Fruit fly (Drosophila melanogaster) whole organism, embryonic: ENCODE measurements around the gene stv.

Experiments used
- CG10462 ChIP-seq: fragments of 200-800 bp; sonication (Bioruptor generic); optimal IDR thresholded peaks from 2 replicates; lab custom pipeline; 2016; ENCODE audit warnings: missing biosample characterization, missing genetic modification characterization
- CG13287 ChIP-seq: fragments of 200-800 bp; sonication (Bioruptor generic); IDR thresholded peaks from 2 replicates; pipeline ENCODE4 v1.3.6; 2022; ENCODE audit warnings: missing biosample characterization, missing genetic modification characterization; ENCODE audit not compliant: partially characterized antibody
- CG13296 ChIP-seq: fragments of 200-800 bp; sonication (Bioruptor generic); optimal IDR thresholded peaks from 3 replicates; lab custom pipeline; 2018; ENCODE audit warnings: missing biosample characterization, mild to moderate bottlenecking, missing genetic modification characterization
- CG15011 ChIP-seq: fragments of 200-800 bp; sonication (Bioruptor generic); optimal IDR thresholded peaks from 3 replicates; lab custom pipeline; 2018; ENCODE audit warnings: missing biosample characterization, mild to moderate bottlenecking, missing genetic modification characterization
- CG1529 ChIP-seq: fragments of 200-800 bp; sonication (Bioruptor generic); optimal IDR thresholded peaks from 3 replicates; lab custom pipeline; 2018; ENCODE audit warnings: missing biosample characterization, missing genetic modification characterization
- CG16813 ChIP-seq: fragments of 200-800 bp; sonication (Bioruptor generic); IDR thresholded peaks from 3 replicates; pipeline ENCODE4 v1.3.6; 2022; ENCODE audit warnings: missing biosample characterization, missing genetic modification characterization; ENCODE audit not compliant: partially characterized antibody
- CG17912 ChIP-seq: fragments of 200-800 bp; sonication (Bioruptor generic); optimal IDR thresholded peaks from 2 replicates; lab custom pipeline; 2018; ENCODE audit warnings: missing biosample characterization, mild to moderate bottlenecking, missing genetic modification characterization
- CG31441 ChIP-seq: fragments of 200-800 bp; sonication (Bioruptor generic); IDR thresholded peaks from 2 replicates; pipeline ENCODE4 v1.3.6; 2022; ENCODE audit warnings: missing biosample characterization, missing genetic modification characterization
- CG3838 ChIP-seq: fragments of 200-800 bp; sonication (Bioruptor generic); optimal IDR thresholded peaks from 3 replicates; lab custom pipeline; 2016; ENCODE audit warnings: missing biosample characterization, missing genetic modification characterization
- CG4424 ChIP-seq: fragments of 200-800 bp; sonication (Bioruptor generic); optimal IDR thresholded peaks from 3 replicates; lab custom pipeline; 2016; ENCODE audit warnings: missing biosample characterization, missing genetic modification characterization
- CG7839 ChIP-seq: fragments of 200-800 bp; sonication (Bioruptor generic); optimal IDR thresholded peaks from 3 replicates; lab custom pipeline; 2018; ENCODE audit warnings: missing biosample characterization, mild to moderate bottlenecking, missing genetic modification characterization, moderate library complexity
- CG8388 ChIP-seq: fragments of 200-800 bp; sonication (Bioruptor generic); optimal IDR thresholded peaks from 2 replicates; lab custom pipeline; 2019; ENCODE audit warnings: missing biosample characterization, mild to moderate bottlenecking, missing genetic modification characterization, moderate library complexity
- CG8478 ChIP-seq: fragments of >200 bp; optimal IDR thresholded peaks from 2 replicates; lab custom pipeline; 2018
- CG9932 ChIP-seq: fragments of 200-800 bp; sonication (Bioruptor generic); IDR thresholded peaks from 2 replicates; pipeline ENCODE4 v1.3.6; 2022; ENCODE audit warnings: missing biosample characterization, missing genetic modification characterization
- CrebB ChIP-seq: fragments of 200-800 bp; sonication (Bioruptor generic); optimal IDR thresholded peaks from 3 replicates; lab custom pipeline; 2018; ENCODE audit warnings: missing biosample characterization, mild to moderate bottlenecking, missing genetic modification characterization
- Elba2 ChIP-seq: fragments of 200-800 bp; sonication (Bioruptor generic); optimal IDR thresholded peaks from 3 replicates; lab custom pipeline; 2016; ENCODE audit warnings: missing biosample characterization, missing genetic modification characterization
- Ets65A ChIP-seq: fragments of 200-800 bp; sonication (Bioruptor generic); peaks from one replicate; lab custom pipeline; 2016; ENCODE audit warnings: missing biosample characterization, missing genetic modification characterization
- HLH4C ChIP-seq: fragments of 200-800 bp; sonication (Bioruptor generic); IDR thresholded peaks from 3 replicates; pipeline ENCODE4 v1.3.6; 2022; ENCODE audit warnings: missing biosample characterization, missing genetic modification characterization; ENCODE audit not compliant: partially characterized antibody
- Lhr ChIP-seq: fragments of 200-800 bp; sonication (Bioruptor generic); optimal IDR thresholded peaks from 3 replicates; lab custom pipeline; 2017; ENCODE audit warnings: mild to moderate bottlenecking, missing biosample characterization, missing genetic modification reagents, missing genetic modification characterization
- MBD-R2 ChIP-seq: fragments of 200-800 bp; sonication (Bioruptor generic); IDR thresholded peaks from 2 replicates; pipeline ENCODE4 v1.3.6; 2022; ENCODE audit warnings: missing biosample characterization, missing genetic modification characterization
- Med ChIP-seq: fragments of 200-800 bp; sonication (Bioruptor generic); peaks from one replicate; lab custom pipeline; 2016; ENCODE audit warnings: missing biosample characterization, missing genetic modification characterization, mild to moderate bottlenecking, inconsistent platforms, moderate library complexity
- Ptx1 ChIP-seq: fragments of 200-800 bp; sonication (Bioruptor generic); IDR thresholded peaks from 2 replicates; pipeline ENCODE4 v1.3.6; 2022; ENCODE audit warnings: missing biosample characterization, missing genetic modification characterization
- Ravus ChIP-seq: fragments of 200-800 bp; sonication (Bioruptor generic); IDR thresholded peaks from 2 replicates; pipeline ENCODE4 v1.3.6; 2022; ENCODE audit warnings: missing biosample characterization, missing genetic modification characterization
- Rx ChIP-seq: fragments of 200-800 bp; sonication (Bioruptor generic); IDR thresholded peaks from 2 replicates; pipeline ENCODE4 v1.3.6; 2022; ENCODE audit warnings: missing biosample characterization, missing genetic modification characterization
- Six4 ChIP-seq: fragments of 200-800 bp; sonication (Bioruptor generic); optimal IDR thresholded peaks from 2 replicates; lab custom pipeline; 2016; ENCODE audit warnings: missing biosample characterization, missing genetic modification characterization
- Spps ChIP-seq: fragments of 200-800 bp; sonication (Bioruptor generic); optimal IDR thresholded peaks from 2 replicates; lab custom pipeline; 2018; ENCODE audit warnings: missing biosample characterization, mild to moderate bottlenecking, missing genetic modification characterization
- ac ChIP-seq: fragments of 200-800 bp; sonication (Bioruptor generic); optimal IDR thresholded peaks from 3 replicates; lab custom pipeline; 2017; ENCODE audit warnings: missing biosample characterization, mild to moderate bottlenecking, missing genetic modification characterization
- ash1 ChIP-seq: fragments of 200-800 bp; sonication (Bioruptor generic); optimal IDR thresholded peaks from 2 replicates; lab custom pipeline; 2018; ENCODE audit warnings: missing biosample characterization, mild to moderate bottlenecking, missing genetic modification characterization
- ato ChIP-seq: fragments of 200-800 bp; sonication (Bioruptor generic); IDR thresholded peaks from 2 replicates; pipeline ENCODE4 v1.3.6; 2022; ENCODE audit warnings: missing biosample characterization, missing genetic modification characterization; ENCODE audit not compliant: partially characterized antibody
- btn ChIP-seq: fragments of 200-800 bp; sonication (Bioruptor generic); optimal IDR thresholded peaks from 2 replicates; lab custom pipeline; 2016; ENCODE audit warnings: missing biosample characterization, missing genetic modification characterization
- cg ChIP-seq: fragments of 200-800 bp; sonication (Bioruptor generic); optimal IDR thresholded peaks from 3 replicates; lab custom pipeline; 2019; ENCODE audit warnings: missing biosample characterization, mild to moderate bottlenecking, missing genetic modification characterization, moderate library complexity
- corto ChIP-seq: fragments of 200-800 bp; sonication (Bioruptor generic); optimal IDR thresholded peaks from 2 replicates; lab custom pipeline; 2016; ENCODE audit warnings: missing biosample characterization, mild to moderate bottlenecking, missing genetic modification characterization, moderate library complexity
- crc ChIP-seq: fragments of 200-800 bp; sonication (Bioruptor generic); optimal IDR thresholded peaks from 2 replicates; lab custom pipeline; 2016; ENCODE audit warnings: missing biosample characterization, missing genetic modification characterization
- croc ChIP-seq: fragments of 200-800 bp; sonication (Bioruptor generic); conservative IDR thresholded peaks from 3 replicates; pipeline ENCODE4 v1.3.6; 2022; ENCODE audit warnings: missing biosample characterization, missing genetic modification characterization
- danr ChIP-seq: fragments of 200-800 bp; sonication (Bioruptor generic); IDR thresholded peaks from 2 replicates; pipeline ENCODE4 v1.3.6; 2022; ENCODE audit warnings: missing biosample characterization, missing genetic modification characterization
- ewg ChIP-seq: fragments of 200-800 bp; sonication (Bioruptor generic); optimal IDR thresholded peaks from 3 replicates; lab custom pipeline; 2017; ENCODE audit warnings: mild to moderate bottlenecking, missing biosample characterization, missing genetic modification reagents, missing genetic modification characterization
- gro ChIP-seq: fragments of 200-800 bp; sonication (Bioruptor generic); optimal IDR thresholded peaks from 2 replicates; lab custom pipeline; 2016; ENCODE audit warnings: missing biosample characterization, missing genetic modification characterization
- ham ChIP-seq: fragments of 200-800 bp; sonication (Bioruptor generic); IDR thresholded peaks from 2 replicates; pipeline ENCODE4 v1.3.6; 2022; ENCODE audit warnings: missing biosample characterization, missing genetic modification characterization
- jumu ChIP-seq: fragments of 200-800 bp; sonication (Bioruptor generic); optimal IDR thresholded peaks from 3 replicates; lab custom pipeline; 2016; ENCODE audit warnings: missing biosample characterization, missing genetic modification characterization
- ken ChIP-seq: fragments of 200-800 bp; sonication (Bioruptor generic); IDR thresholded peaks from 3 replicates; pipeline ENCODE4 v1.3.6; 2022; ENCODE audit warnings: missing biosample characterization, missing genetic modification characterization
- nmo ChIP-seq: fragments of 200-800 bp; sonication (Bioruptor generic); optimal IDR thresholded peaks from 2 replicates; lab custom pipeline; 2018; ENCODE audit warnings: missing biosample characterization, mild to moderate bottlenecking, missing genetic modification characterization, moderate library complexity
- psq ChIP-seq: fragments of 200-800 bp; sonication (Bioruptor generic); optimal IDR thresholded peaks from 2 replicates; lab custom pipeline; 2017; ENCODE audit warnings: missing biosample characterization, missing genetic modification characterization
- pum ChIP-seq: fragments of 200-800 bp; sonication (Bioruptor generic); optimal IDR thresholded peaks from 2 replicates; lab custom pipeline; 2016; ENCODE audit warnings: missing biosample characterization, missing genetic modification characterization
- ro ChIP-seq: fragments of 200-800 bp; sonication (Bioruptor generic); IDR thresholded peaks from 2 replicates; pipeline ENCODE4 v1.3.6; 2022; ENCODE audit warnings: missing biosample characterization, missing genetic modification characterization
- scrt ChIP-seq: fragments of 200-800 bp; sonication (Bioruptor generic); optimal IDR thresholded peaks from 2 replicates; lab custom pipeline; 2018; ENCODE audit warnings: missing biosample characterization, mild to moderate bottlenecking, missing genetic modification characterization, moderate library complexity
- tio ChIP-seq: fragments of 200-800 bp; sonication (Bioruptor generic); optimal IDR thresholded peaks from 2 replicates; lab custom pipeline; 2017; ENCODE audit warnings: missing biosample characterization, missing genetic modification characterization, inconsistent platforms
- trem ChIP-seq: fragments of 200-800 bp; optimal IDR thresholded peaks from 3 replicates; lab custom pipeline; 2019; ENCODE audit warnings: missing biosample characterization, mild to moderate bottlenecking, missing genetic modification characterization, moderate library complexity
- ttk ChIP-seq: fragments of 200-800 bp; sonication (Bioruptor generic); IDR thresholded peaks from 2 replicates; pipeline ENCODE4 v2.1.2; 2022; ENCODE audit warnings: missing biosample characterization, missing genetic modification characterization
- tx ChIP-seq: fragments of 200-800 bp; sonication (Bioruptor generic); optimal IDR thresholded peaks from 2 replicates; lab custom pipeline; 2016; ENCODE audit warnings: missing biosample characterization, missing genetic modification characterization
- yki ChIP-seq: fragments of >200 bp; optimal IDR thresholded peaks from 3 replicates; lab custom pipeline; 2018

The stv gene

DNA sequence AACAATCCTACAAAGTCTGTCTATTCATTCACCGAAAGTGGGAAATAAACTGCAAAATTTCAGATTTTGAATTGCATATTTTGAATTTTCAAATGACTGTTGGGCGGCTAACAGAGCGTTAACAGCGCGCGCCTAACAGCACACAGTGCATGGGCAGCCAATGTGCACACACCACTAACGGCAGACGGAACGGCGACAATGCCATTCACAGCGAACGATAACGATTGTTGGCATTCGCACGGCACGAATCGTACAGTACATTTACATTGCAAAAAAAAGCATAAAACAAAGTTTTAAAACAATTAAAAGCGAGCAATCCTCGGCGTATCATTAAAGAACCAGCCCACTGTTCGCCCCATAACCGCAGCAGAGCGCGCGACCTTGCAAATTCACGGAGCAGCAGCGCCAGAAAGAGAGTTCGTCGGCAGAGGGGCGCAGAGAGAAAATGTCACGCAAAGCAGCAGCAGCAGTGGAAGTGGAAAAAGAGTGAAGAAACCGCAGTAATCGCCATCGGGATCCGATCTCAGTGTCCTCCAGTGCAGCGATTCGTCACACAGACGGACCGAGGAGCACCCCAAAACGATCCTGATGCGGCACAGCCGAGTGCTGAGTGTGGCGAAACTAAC, 25.3 kb downstream of the stv start, which contains the start of gene Spt20 (continued):
- TF ChIP-seq ewg (GFP tag; lab: Kevin White, UChicago) (no peak), jumu (no peak), croc (no peak), tio (GFP tag; lab: Kevin White, UChicago) (no peak), CG13287 (peak; percentile 62), trem (peak; percentile 23), ken (GFP tag; lab: Robert Waterston, UW) (no peak), danr (GFP tag; lab: Robert Waterston, UW) (no peak), ash1 (GFP tag; lab: Kevin White, UChicago) (no peak), CrebB (peak; percentile 8), MBD-R2 (GFP tag; lab: Robert Waterston, UW) (peak; percentile 81), Ravus (no peak), Rx (GFP tag; lab: Robert Waterston, UW) (no peak), ro (GFP tag; lab: Robert Waterston, UW) (no peak), CG8388 (no peak)

DNA sequence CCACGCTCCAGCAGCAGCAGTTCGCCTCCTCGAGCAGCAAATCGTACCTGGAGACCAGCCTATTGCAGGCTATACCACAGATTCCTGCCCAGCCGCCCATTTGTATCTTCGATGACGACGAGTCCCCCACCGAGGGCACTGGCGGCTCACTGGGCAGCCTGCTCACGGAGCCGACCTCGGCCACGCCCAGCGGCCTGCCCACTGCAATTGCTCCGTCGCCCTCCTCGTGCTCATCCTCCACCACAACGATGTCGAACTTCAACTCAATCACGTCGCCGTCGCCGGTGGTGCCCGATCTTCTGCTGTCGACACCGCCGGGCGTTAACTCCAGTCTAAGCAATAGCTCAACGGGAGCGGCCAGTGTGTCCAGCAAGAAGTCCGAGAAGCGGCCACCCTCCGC, 26.3 kb downstream of the stv start:
- TF ChIP-seq CG16813 (GFP tag; lab: Robert Waterston, UW) (0 out of 3 replicates have a peak, but pooled peaks have one; percentile 23), cg (GFP tag; lab: Kevin White, UChicago) (no peak), scrt (GFP tag; lab: Kevin White, UChicago) (no peak), pum (GFP tag; lab: Kevin White, UChicago) (no peak), Med (GFP tag; lab: Kevin White, UChicago) (peak; percentile 70), ato (GFP tag; lab: Robert Waterston, UW) (no peak), Six4 (GFP tag; lab: Kevin White, UChicago) (no peak), ham (GFP tag; lab: Robert Waterston, UW) (no peak), Ets65A (GFP tag; lab: Kevin White, UChicago) (peak; percentile 50), ttk (GFP tag; lab: Robert Waterston, UW) (no peak)

DNA sequence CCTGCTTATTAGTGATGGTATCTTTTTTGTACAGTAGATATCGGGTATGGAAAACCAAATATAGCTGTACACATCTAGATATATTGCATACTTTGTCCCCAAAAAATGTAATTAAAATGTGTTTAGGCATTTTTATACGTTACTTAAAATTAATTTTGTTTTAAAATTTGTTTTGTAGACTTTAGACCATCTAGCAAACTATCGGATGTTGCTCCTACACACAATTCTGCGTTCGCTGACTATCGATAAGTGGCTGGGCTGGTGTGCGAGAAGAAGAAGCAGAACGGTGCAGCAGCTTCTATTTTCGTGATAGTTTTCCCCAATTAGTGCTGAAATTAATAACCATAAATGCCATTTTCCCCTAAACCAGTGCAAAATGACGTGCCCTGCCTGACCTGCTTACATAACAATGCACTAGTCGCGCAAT, 35.8 kb downstream of the stv start, which contains the start of the genes Vps36 and Liprin-beta:
Gene Vps36, minus strand, starts transcription at position 1 of the 427 bp plus-strand sequence.
Gene Liprin-beta, plus strand, starts transcription at position 143 of the 427 bp plus-strand sequence.
- TF ChIP-seq tx (GFP tag; lab: Kevin White, UChicago) (peak; percentile 92), corto (peak; percentile 26), Lhr (GFP tag; lab: Kevin White, UChicago) (peak; percentile 67), Elba2 (GFP tag; lab: Kevin White, UChicago) (peak; percentile 90), Spps (tag; lab: Kevin White, UChicago) (no peak), CG31441 (GFP tag; lab: Robert Waterston, UW) (no peak), ac (GFP tag; lab: Kevin White, UChicago) (peak; percentile 72), CG4424 (peak; percentile 89), CG16813 (GFP tag; lab: Robert Waterston, UW) (peak; percentile 99), CG10462 (GFP tag; lab: Kevin White, UChicago) (peak; percentile 75), Ptx1 (GFP tag; lab: Robert Waterston, UW) (peak; percentile 94), CG3838 (peak; percentile 62), CG9932 (GFP tag; lab: Robert Waterston, UW) (peak; percentile 97), psq (peak; percentile 75), HLH4C (GFP tag; lab: Robert Waterston, UW) (peak; percentile 92), crc (GFP tag; lab: Kevin White, UChicago) (peak; percentile 79), CG1529 (no peak), yki (no peak), CG8478 (lab: Kevin White, UChicago) (no peak), nmo (GFP tag; lab: Kevin White, UChicago) (peak; percentile 95), CG17912 (GFP tag; lab: Kevin White, UChicago) (peak; percentile 24), btn (GFP tag; lab: Kevin White, UChicago) (peak; percentile 38), CG13287 (peak; percentile 97), CG13296 (no peak), gro (GFP tag; lab: Kevin White, UChicago) (no peak), CG15011 (GFP tag; lab: Kevin White, UChicago) (no peak), CG7839 (tag; lab: Kevin White, UChicago) (no peak)
